Fruit fly (Drosophila melanogaster) whole organism, embryonic: Measurements from ENCODE around the gene Tbca.
A peak's percentile ranks its signal among the peaks of the same experiment; 100 is the strongest.

Experiments used
- Aef1 ChIP-seq: fragments of 200-800 bp; sonication (Bioruptor generic); IDR thresholded peaks from 3 replicates; pipeline ENCODE4 v1.3.6; 2022; ENCODE audit warnings: missing biosample characterization, missing genetic modification characterization
- BEAF-32 ChIP-seq: fragments of 200-800 bp; sonication (Bioruptor generic); optimal IDR thresholded peaks from 3 replicates; lab custom pipeline; 2017; ENCODE audit warnings: missing biosample characterization, missing genetic modification characterization, mild to moderate bottlenecking, moderate library complexity, missing genetic modification reagents
- CG10274 ChIP-seq: fragments of 200-800 bp; sonication (Bioruptor generic); optimal IDR thresholded peaks from 3 replicates; lab custom pipeline; 2017; ENCODE audit warnings: missing biosample characterization, mild to moderate bottlenecking, missing genetic modification characterization
- CG10959 ChIP-seq: fragments of 200-800 bp; sonication (Bioruptor generic); IDR thresholded peaks from 2 replicates; pipeline ENCODE4 v1.3.6; 2022; ENCODE audit warnings: missing biosample characterization, missing genetic modification characterization
- CG11696 ChIP-seq: fragments of 200-800 bp; sonication (Bioruptor generic); IDR thresholded peaks from 2 replicates; pipeline ENCODE4 v1.3.6; 2022; ENCODE audit warnings: missing biosample characterization, missing genetic modification characterization
- CG14710 ChIP-seq: fragments of 200-800 bp; sonication (Bioruptor generic); optimal IDR thresholded peaks from 3 replicates; lab custom pipeline; 2019; ENCODE audit warnings: missing biosample characterization, mild to moderate bottlenecking, missing genetic modification characterization, moderate library complexity
- CG15479 ChIP-seq: fragments of 200-800 bp; sonication (Bioruptor generic); optimal IDR thresholded peaks from 3 replicates; lab custom pipeline; 2019; ENCODE audit warnings: missing biosample characterization, mild to moderate bottlenecking, missing genetic modification characterization, moderate library complexity
- CG1603 ChIP-seq: fragments of 200-800 bp; sonication (Bioruptor generic); optimal IDR thresholded peaks from 2 replicates; lab custom pipeline; 2019; ENCODE audit warnings: missing biosample characterization, mild to moderate bottlenecking, missing genetic modification characterization, moderate library complexity
- CG17359 ChIP-seq: fragments of 200-800 bp; sonication (Bioruptor generic); optimal IDR thresholded peaks from 3 replicates; lab custom pipeline; 2018; ENCODE audit warnings: missing biosample characterization, mild to moderate bottlenecking, missing genetic modification characterization, moderate library complexity
- CG2712 ChIP-seq: fragments of 200-800 bp; optimal IDR thresholded peaks from 3 replicates; lab custom pipeline; 2019; ENCODE audit warnings: missing biosample characterization, mild to moderate bottlenecking, missing genetic modification characterization, moderate library complexity
- CG2889 ChIP-seq: fragments of 200-800 bp; sonication (Bioruptor generic); IDR thresholded peaks from 3 replicates; pipeline ENCODE4 v1.3.6; 2022; ENCODE audit warnings: missing biosample characterization, missing genetic modification characterization
- CG43689 ChIP-seq: fragments of 200-800 bp; sonication (Bioruptor generic); IDR thresholded peaks from 2 replicates; pipeline ENCODE4 v1.3.6; 2022; ENCODE audit warnings: missing biosample characterization, missing genetic modification characterization
- CG4404 ChIP-seq: fragments of 200-800 bp; sonication (Bioruptor generic); IDR thresholded peaks from 2 replicates; pipeline ENCODE4 v1.3.6; 2022; ENCODE audit warnings: missing biosample characterization, missing genetic modification characterization
- CG4424 ChIP-seq: fragments of 200-800 bp; sonication (Bioruptor generic); optimal IDR thresholded peaks from 3 replicates; lab custom pipeline; 2016; ENCODE audit warnings: missing biosample characterization, missing genetic modification characterization
- CG8388 ChIP-seq: fragments of 200-800 bp; sonication (Bioruptor generic); optimal IDR thresholded peaks from 2 replicates; lab custom pipeline; 2019; ENCODE audit warnings: missing biosample characterization, mild to moderate bottlenecking, missing genetic modification characterization, moderate library complexity
- CG8924 ChIP-seq: fragments of 200-800 bp; optimal IDR thresholded peaks from 3 replicates; lab custom pipeline; 2019; ENCODE audit warnings: missing biosample characterization, mild to moderate bottlenecking, missing genetic modification characterization, moderate library complexity
- Camta ChIP-seq: fragments of 200-800 bp; sonication (Bioruptor generic); optimal IDR thresholded peaks from 2 replicates; lab custom pipeline; 2016; ENCODE audit warnings: missing biosample characterization, missing genetic modification characterization
- D19A ChIP-seq: fragments of 200-800 bp; optimal IDR thresholded peaks from 3 replicates; lab custom pipeline; 2019; ENCODE audit warnings: missing biosample characterization, mild to moderate bottlenecking, missing genetic modification characterization, moderate library complexity
- D19B ChIP-seq: fragments of 200-800 bp; sonication (Bioruptor generic); optimal IDR thresholded peaks from 2 replicates; lab custom pipeline; 2017; ENCODE audit warnings: missing biosample characterization, mild to moderate bottlenecking, missing genetic modification characterization
- Gsc ChIP-seq: fragments of 200-800 bp; sonication (Bioruptor generic); IDR thresholded peaks from 2 replicates; pipeline ENCODE4 v1.3.6; 2022; ENCODE audit warnings: missing biosample characterization, missing genetic modification characterization
- H15 ChIP-seq: fragments of 200-800 bp; sonication (Bioruptor generic); IDR thresholded peaks from 3 replicates; pipeline ENCODE4 v1.3.6; 2022; ENCODE audit warnings: missing biosample characterization, missing genetic modification characterization
- Mad ChIP-seq: fragments of 200-800 bp; sonication (Bioruptor generic); optimal IDR thresholded peaks from 2 replicates; lab custom pipeline; 2016; ENCODE audit warnings: missing biosample characterization, missing genetic modification characterization
- Nf-YC ChIP-seq: fragments of 200-800 bp; optimal IDR thresholded peaks from 3 replicates; lab custom pipeline; 2019; ENCODE audit warnings: missing biosample characterization, mild to moderate bottlenecking, missing genetic modification characterization, moderate library complexity
- Rfx ChIP-seq: fragments of 200-800 bp; sonication (Bioruptor generic); IDR thresholded peaks from 2 replicates; pipeline ENCODE4 v1.3.6; 2022; ENCODE audit warnings: missing biosample characterization, missing genetic modification characterization
- Scr ChIP-seq: fragments of 200-800 bp; sonication (Bioruptor generic); IDR thresholded peaks from 2 replicates; pipeline ENCODE4 v1.3.6; 2022; ENCODE audit warnings: missing biosample characterization, missing genetic modification characterization; ENCODE audit not compliant: partially characterized antibody
- Sin3A ChIP-seq: fragments of >200 bp; optimal IDR thresholded peaks from 2 replicates; lab custom pipeline; 2018
- Xbp1 ChIP-seq: fragments of 200-800 bp; sonication (Bioruptor generic); optimal IDR thresholded peaks from 3 replicates; lab custom pipeline; 2016; ENCODE audit warnings: missing biosample characterization, mild to moderate bottlenecking, missing genetic modification characterization
- ab ChIP-seq: fragments of 200-800 bp; sonication (Bioruptor generic); optimal IDR thresholded peaks from 2 replicates; lab custom pipeline; 2016; ENCODE audit warnings: missing biosample characterization, missing genetic modification characterization
- ara ChIP-seq: fragments of 200-800 bp; sonication (Bioruptor generic); IDR thresholded peaks from 2 replicates; pipeline ENCODE4 v1.3.6; 2022; ENCODE audit warnings: missing biosample characterization, missing genetic modification characterization
- bab2 ChIP-seq: fragments of 200-800 bp; sonication (Bioruptor generic); optimal IDR thresholded peaks from 2 replicates; lab custom pipeline; 2016; ENCODE audit warnings: missing biosample characterization, missing genetic modification characterization
- cas ChIP-seq: fragments of 200-800 bp; sonication (Bioruptor generic); IDR thresholded peaks from 2 replicates; pipeline ENCODE4 v1.3.6; 2022; ENCODE audit warnings: missing biosample characterization, missing genetic modification characterization
- crc ChIP-seq: fragments of 200-800 bp; sonication (Bioruptor generic); optimal IDR thresholded peaks from 2 replicates; lab custom pipeline; 2016; ENCODE audit warnings: missing biosample characterization, missing genetic modification characterization
- crp ChIP-seq, 2 experiments: fragments of 200-800 bp; sonication (Bioruptor generic); optimal IDR thresholded peaks; 2 replicates in 1 of 2; 3 replicates in 1 of 2; lab custom pipeline; 2017; ENCODE audit warnings: missing biosample characterization in 2 of 2, missing genetic modification characterization in 2 of 2, mild to moderate bottlenecking in 1 of 2, moderate library complexity in 1 of 2
- dan ChIP-seq: fragments of 200-800 bp; sonication (Bioruptor generic); IDR thresholded peaks from 2 replicates; pipeline ENCODE4 v1.3.6; 2022; ENCODE audit warnings: missing biosample characterization, missing genetic modification characterization
- dmrt99B ChIP-seq: fragments of 200-800 bp; sonication (Bioruptor generic); optimal IDR thresholded peaks from 2 replicates; lab custom pipeline; 2018; ENCODE audit warnings: missing biosample characterization, mild to moderate bottlenecking, missing genetic modification characterization, moderate library complexity
- emc ChIP-seq: fragments of 200-800 bp; sonication (Bioruptor generic); optimal IDR thresholded peaks from 2 replicates; lab custom pipeline; 2016; ENCODE audit warnings: missing biosample characterization, missing genetic modification characterization
- eve ChIP-seq, 2 experiments: fragments of >200 bp; optimal IDR thresholded peaks; 2 replicates each; lab custom pipeline; 2017; ENCODE audit warnings: missing biosample characterization in 2 of 2, missing genetic modification characterization in 2 of 2
- fru ChIP-seq: fragments of >200 bp; optimal IDR thresholded peaks from 2 replicates; lab custom pipeline; 2017
- gfzf ChIP-seq: fragments of 200-800 bp; sonication (Bioruptor generic); optimal IDR thresholded peaks from 2 replicates; lab custom pipeline; 2016; ENCODE audit warnings: missing biosample characterization, mild to moderate bottlenecking, missing genetic modification characterization, moderate library complexity
- gsb ChIP-seq: fragments of 200-800 bp; sonication (Bioruptor generic); IDR thresholded peaks from 2 replicates; pipeline ENCODE4 v1.3.6; 2022; ENCODE audit warnings: missing biosample characterization, missing genetic modification characterization
- gsb-n ChIP-seq: fragments of 200-800 bp; sonication (Bioruptor generic); optimal IDR thresholded peaks from 3 replicates; lab custom pipeline; 2018; ENCODE audit warnings: missing biosample characterization, mild to moderate bottlenecking, missing genetic modification characterization
- hkb ChIP-seq, 2 experiments: fragments of 200-800 bp in 1 of 2; fragments of >200 bp in 1 of 2; sonication (Bioruptor generic) in 1 of 2; IDR thresholded peaks in 1 of 2; optimal IDR thresholded peaks in 1 of 2; 2 replicates each; pipeline versions ENCODE4 v1.3.6 to Lab custom; 2017 to 2022; ENCODE audit warnings: missing biosample characterization in 1 of 2, missing genetic modification characterization in 1 of 2
- jumu ChIP-seq: fragments of 200-800 bp; sonication (Bioruptor generic); optimal IDR thresholded peaks from 3 replicates; lab custom pipeline; 2016; ENCODE audit warnings: missing biosample characterization, missing genetic modification characterization
- lilli ChIP-seq: fragments of 200-800 bp; sonication (Bioruptor generic); optimal IDR thresholded peaks from 3 replicates; lab custom pipeline; 2016; ENCODE audit warnings: missing biosample characterization, missing genetic modification characterization
- nau ChIP-seq: fragments of 200-800 bp; sonication (Bioruptor generic); optimal IDR thresholded peaks from 3 replicates; lab custom pipeline; 2017; ENCODE audit warnings: missing biosample characterization, mild to moderate bottlenecking, missing genetic modification characterization, missing genetic modification reagents
- nerfin-1 ChIP-seq: fragments of 200-800 bp; sonication (Bioruptor generic); optimal IDR thresholded peaks from 3 replicates; lab custom pipeline; 2019; ENCODE audit warnings: missing biosample characterization, mild to moderate bottlenecking, missing genetic modification characterization, moderate library complexity
- p53 ChIP-seq: fragments of 200-800 bp; sonication (Bioruptor generic); optimal IDR thresholded peaks from 2 replicates; lab custom pipeline; 2016; ENCODE audit warnings: missing biosample characterization, missing genetic modification characterization
- pfk ChIP-seq: fragments of 200-800 bp; sonication (Bioruptor generic); optimal IDR thresholded peaks from 2 replicates; lab custom pipeline; 2018; ENCODE audit warnings: missing biosample characterization, mild to moderate bottlenecking, missing genetic modification characterization, moderate library complexity
- pnt ChIP-seq: fragments of 200-800 bp; sonication (Bioruptor generic); optimal IDR thresholded peaks from 3 replicates; lab custom pipeline; 2016; ENCODE audit warnings: missing biosample characterization, missing genetic modification characterization
- psq ChIP-seq: fragments of 200-800 bp; sonication (Bioruptor generic); optimal IDR thresholded peaks from 2 replicates; lab custom pipeline; 2017; ENCODE audit warnings: missing biosample characterization, missing genetic modification characterization
- scrt ChIP-seq: fragments of 200-800 bp; sonication (Bioruptor generic); optimal IDR thresholded peaks from 2 replicates; lab custom pipeline; 2018; ENCODE audit warnings: missing biosample characterization, mild to moderate bottlenecking, missing genetic modification characterization, moderate library complexity
- sens ChIP-seq: fragments of 200-800 bp; sonication (Bioruptor generic); peaks from one replicate; lab custom pipeline; 2016; ENCODE audit warnings: missing biosample characterization, missing genetic modification characterization
- zfh1 ChIP-seq: fragments of 200-800 bp; sonication (Bioruptor generic); IDR thresholded peaks from 3 replicates; pipeline ENCODE4 v1.3.6; 2022; ENCODE audit warnings: missing biosample characterization, missing genetic modification characterization

The Tbca gene

DNA sequence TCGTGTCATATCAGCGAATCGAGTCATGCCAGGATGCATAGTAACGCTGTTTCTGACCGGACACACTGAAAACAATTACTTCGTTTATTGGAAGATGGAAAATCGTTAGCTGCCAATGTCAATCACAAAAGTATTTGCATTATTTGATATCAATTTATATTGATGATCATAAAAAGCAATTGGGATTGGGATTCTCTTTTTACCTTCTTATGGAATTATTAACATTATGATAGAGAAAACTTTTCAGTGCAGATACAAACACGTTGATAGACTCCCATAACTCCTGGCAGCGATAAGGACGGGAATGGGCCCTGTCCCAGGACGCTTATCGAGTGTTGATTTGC lies 36.4 kb upstream of the Tbca start (continued):
- TF ChIP-seq pfk (GFP tag; lab: Kevin White, UChicago) (no peak), CG4424 (peak; percentile 6), Xbp1 (GFP tag; lab: Kevin White, UChicago) (peak; percentile 11), nau (no peak), CG14710 (tag; lab: Kevin White, UChicago) (peak; percentile 17), CG43689 (GFP tag; lab: Robert Waterston, UW) (no peak), jumu (GFP tag; lab: Kevin White, UChicago) (no peak), D19A (tag; lab: Kevin White, UChicago) (peak; percentile 0), cas (GFP tag; lab: Robert Waterston, UW) (no peak), CG11696 (GFP tag; lab: Robert Waterston, UW) (no peak), scrt (GFP tag; lab: Kevin White, UChicago) (no peak), dan (GFP tag; lab: Robert Waterston, UW) (no peak), H15 (GFP tag; lab: Robert Waterston, UW) (no peak), p53 (GFP tag; lab: Kevin White, UChicago) (no peak), fru (lab: Kevin White, UChicago) (no peak), zfh1 (GFP tag; lab: Robert Waterston, UW) (0 out of 3 replicates have a peak, but pooled peaks have one; percentile 17), Camta (GFP tag; lab: Kevin White, UChicago) (no peak), Gsc (no peak), nerfin-1 (tag; lab: Kevin White, UChicago) (no peak), hkb (optimal IDR thresholded peaks at IDR 0.05; lab: Kevin White, UChicago) (no peak), hkb (GFP tag; IDR thresholded peaks at IDR 0.05; lab: Robert Waterston, UW) (no peak), CG2712 (tag; lab: Kevin White, UChicago) (peak; percentile 33), Sin3A (lab: Kevin White, UChicago) (no peak), Aef1 (GFP tag; lab: Robert Waterston, UW) (no peak), CG15479 (peak; percentile 54), crc (GFP tag; lab: Kevin White, UChicago) (no peak), sens (GFP tag; lab: Kevin White, UChicago) (peak; percentile 87), CG4404 (GFP tag; lab: Robert Waterston, UW) (no peak), Scr (GFP tag; lab: Robert Waterston, UW) (no peak), Rfx (GFP tag; lab: Robert Waterston, UW) (no peak), ab (no peak), psq (GFP tag; lab: Kevin White, UChicago) (no peak), bab2 (GFP tag; lab: Kevin White, UChicago) (no peak), crp (GFP tag; optimal IDR thresholded peaks at IDR 0.05; lab: Kevin White, UChicago) (no peak), eve (GFP tag; optimal IDR thresholded peaks at IDR 0.05; lab: Kevin White, UChicago) (no peak), dmrt99B (tag; lab: Kevin White, UChicago) (no peak), gfzf (GFP tag; lab: Kevin White, UChicago) (no peak), Nf-YC (tag; lab: Kevin White, UChicago) (no peak), CG17359 (tag; lab: Kevin White, UChicago) (no peak), CG2889 (GFP tag; lab: Robert Waterston, UW) (no peak), ara (GFP tag; lab: Robert Waterston, UW) (peak; percentile 41; the same call in 1 of the 2 replicates), CG10274 (GFP tag; lab: Kevin White, UChicago) (no peak), D19B (GFP tag; lab: Kevin White, UChicago) (no peak), Mad (no peak), gsb (GFP tag; lab: Robert Waterston, UW) (no peak), BEAF-32 (GFP tag; lab: Kevin White, UChicago) (no peak), lilli (GFP tag; lab: Kevin White, UChicago) (no peak), CG8924 (peak; percentile 14), emc (GFP tag; lab: Kevin White, UChicago) (no peak), CG10959 (0 out of 2 replicates have a peak, but pooled peaks have one; percentile 46), gsb-n (tag; lab: Kevin White, UChicago) (no peak), CG1603 (tag; lab: Kevin White, UChicago) (peak; percentile 41), CG8388 (GFP tag; lab: Kevin White, UChicago) (peak; percentile 5), pnt (GFP tag; lab: Kevin White, UChicago) (peak; percentile 0)
